Worm (Caenorhabditis elegans) whole organism, early embryonic: ENCODE data around the gene mod-1.

Experiments used
- B0310.2 ChIP-seq: sonication (generic microtip); optimal IDR thresholded peaks from 2 replicates; lab custom pipeline; 2016; ENCODE audit warnings: mild to moderate bottlenecking, missing genetic modification characterization, missing compliant biosample characterization
- F13C5.2 ChIP-seq: sonication (generic microtip); optimal IDR thresholded peaks from 2 replicates; lab custom pipeline; 2017; ENCODE audit warnings: mild to moderate bottlenecking, missing genetic modification characterization, inconsistent platforms, missing compliant biosample characterization
- aly-1 ChIP-seq: sonication (generic microtip); optimal IDR thresholded peaks from 2 replicates; lab custom pipeline; 2016; ENCODE audit warnings: missing genetic modification characterization, missing compliant biosample characterization
- ama-1 ChIP-seq: fragments of 150-350 bp; optimal IDR thresholded peaks from 2 replicates; lab custom pipeline; 2014
- ceh-13 ChIP-seq: fragments of 200-800 bp; sonication (Bioruptor generic); optimal IDR thresholded peaks from 2 replicates; lab custom pipeline; 2018; ENCODE audit warnings: mild to moderate bottlenecking, missing genetic modification characterization, missing compliant biosample characterization
- ceh-36 ChIP-seq: sonication (generic microtip); optimal IDR thresholded peaks from 2 replicates; lab custom pipeline; 2016; ENCODE audit warnings: missing genetic modification characterization, inconsistent platforms, missing compliant biosample characterization
- ets-7 ChIP-seq: sonication (generic microtip); optimal IDR thresholded peaks from 2 replicates; lab custom pipeline; 2016; ENCODE audit warnings: missing genotype, missing genetic modification characterization, missing compliant biosample characterization
- flt-1 ChIP-seq: fragments of 200-800 bp; sonication (Bioruptor generic); IDR thresholded peaks from 2 replicates; pipeline ENCODE4 v1.3.6; 2022; ENCODE audit warnings: missing genetic modification characterization, missing compliant biosample characterization
- hmbx-1 ChIP-seq: sonication (generic microtip); optimal IDR thresholded peaks from 2 replicates; lab custom pipeline; 2016; ENCODE audit warnings: mild to moderate bottlenecking, missing genetic modification characterization, missing compliant biosample characterization
- hmg-4 ChIP-seq: fragments of 200-800 bp; sonication (Bioruptor generic); optimal IDR thresholded peaks from 2 replicates; lab custom pipeline; 2018; ENCODE audit warnings: mild to moderate bottlenecking, missing genetic modification characterization, missing compliant biosample characterization
- hnd-1 ChIP-seq: sonication (generic microtip); optimal IDR thresholded peaks from 2 replicates; lab custom pipeline; 2016; ENCODE audit warnings: missing genetic modification characterization, missing compliant biosample characterization
- pes-1 ChIP-seq: fragments of 200-800 bp; sonication (Bioruptor generic); IDR thresholded peaks from 2 replicates; pipeline ENCODE4 v1.3.6; 2022; ENCODE audit warnings: missing genetic modification reagents, missing genetic modification characterization, missing compliant biosample characterization
- scrt-1 ChIP-seq: fragments of 200-800 bp; sonication (Bioruptor generic); IDR thresholded peaks from 2 replicates; pipeline ENCODE4 v1.3.6; 2022; ENCODE audit warnings: missing genetic modification characterization, missing compliant biosample characterization
- sea-1 ChIP-seq: fragments of 200-800 bp; sonication (Bioruptor generic); conservative IDR thresholded peaks from 2 replicates; pipeline ENCODE4 v1.3.6; 2022; ENCODE audit warnings: missing genetic modification characterization, missing compliant biosample characterization
- tbx-11 ChIP-seq: fragments of 200-800 bp; sonication (Bioruptor generic); IDR thresholded peaks from 2 replicates; pipeline ENCODE4 v1.3.6; 2022; ENCODE audit warnings: missing genetic modification characterization, missing compliant biosample characterization
- tbx-37 ChIP-seq: fragments of 200-800 bp; sonication (Bioruptor generic); conservative IDR thresholded peaks from 2 replicates; pipeline ENCODE4 v1.3.6; 2022; ENCODE audit warnings: missing genetic modification reagents, missing genetic modification characterization, missing compliant biosample characterization
- tra-4 ChIP-seq: sonication (generic microtip); optimal IDR thresholded peaks from 2 replicates; lab custom pipeline; 2017; ENCODE audit warnings: missing genetic modification characterization, missing compliant biosample characterization

Gene mod-1

DNA sequence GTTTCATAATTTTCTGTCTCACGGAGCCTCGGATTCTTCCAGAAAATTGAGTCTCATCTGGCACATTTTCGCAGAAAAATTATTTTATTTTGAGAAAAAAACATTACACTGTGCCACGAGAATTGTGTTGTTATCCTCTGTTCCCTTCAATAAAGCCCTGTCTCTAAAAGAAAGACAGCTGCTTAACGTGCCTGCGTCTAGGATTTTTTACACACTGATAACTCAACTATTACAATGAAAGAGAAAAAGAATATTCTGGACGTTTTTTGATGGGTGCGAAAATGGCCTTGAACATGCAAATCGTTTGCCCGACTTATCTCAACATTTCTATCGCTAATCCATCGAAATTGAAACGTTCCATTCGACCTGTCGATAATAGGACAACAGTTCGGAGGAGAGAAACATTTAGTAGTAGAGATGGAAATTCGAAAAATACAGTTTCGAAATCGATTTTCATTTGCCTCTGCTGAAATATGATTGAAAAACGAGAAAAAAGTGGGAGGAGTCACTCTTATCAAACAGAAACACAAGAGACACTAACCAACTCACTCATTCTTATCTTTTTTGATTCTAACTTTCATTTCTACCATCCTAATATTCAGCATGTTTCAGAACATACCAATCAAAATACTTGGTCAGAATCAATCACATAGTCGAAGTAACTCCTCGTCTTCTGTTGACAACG is 23.1 kb upstream of the mod-1 start:
- TF ChIP-seq pes-1 (GFP tag; lab: Robert Waterston, UW) = no peak
- no peak for TF ChIP-seq tbx-37 (GFP tag; lab: Robert Waterston, UW)
- TF ChIP-seq tbx-11 (GFP tag; lab: Robert Waterston, UW) = no peak
- TF ChIP-seq F13C5.2 (tag; lab: Kevin White, UChicago) = no peak
- no peak for TF ChIP-seq ceh-36 (tag; lab: Kevin White, UChicago)
- no peak for TF ChIP-seq B0310.2 (tag; lab: Kevin White, UChicago)
- no peak for TF ChIP-seq aly-1
- TF ChIP-seq hmg-4 = no peak
- TF ChIP-seq ets-7 (tag; lab: Kevin White, UChicago) = no peak
- TF ChIP-seq tra-4 (tag; lab: Kevin White, UChicago) = no peak
- TF ChIP-seq hmbx-1 = no peak
- TF ChIP-seq sea-1 (GFP tag; lab: Robert Waterston, UW) = no peak
- TF ChIP-seq ama-1 (lab: Kevin White, UChicago) = no peak

DNA sequence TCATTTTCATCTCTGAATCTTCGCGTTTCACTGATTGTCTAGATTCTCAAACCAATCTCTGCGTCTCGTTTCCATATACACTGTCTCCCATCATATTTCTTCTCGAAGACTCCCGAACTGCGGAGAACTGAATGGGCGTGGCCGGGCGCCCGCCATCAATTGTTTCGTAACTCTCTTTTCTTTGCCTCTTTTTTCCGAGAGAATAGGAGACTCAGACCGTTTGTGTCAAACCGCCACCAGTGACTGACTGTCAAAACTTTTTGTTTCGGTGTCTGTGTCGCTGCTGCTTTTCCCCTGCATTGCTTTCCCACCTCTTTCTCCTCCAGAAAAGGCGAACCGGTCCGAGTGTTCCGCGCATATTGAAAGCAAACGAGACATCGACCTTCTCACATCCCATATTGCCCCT is 22.3 kb upstream of the mod-1 start, which contains the start of gene unc-23:
Gene unc-23 (plus strand): TSS at position 176 of the 406 bp plus-strand sequence.
- no peak for TF ChIP-seq aly-1
- TF ChIP-seq flt-1 (GFP tag; lab: Robert Waterston, UW) = no peak
- no peak for TF ChIP-seq scrt-1 (GFP tag; lab: Robert Waterston, UW)
- TF ChIP-seq ets-7 (tag; lab: Kevin White, UChicago) = no peak
- TF ChIP-seq tbx-11 (GFP tag; lab: Robert Waterston, UW) = no peak
- no peak for TF ChIP-seq hmbx-1
- TF ChIP-seq hnd-1 (tag; lab: Kevin White, UChicago) = no peak
- TF ChIP-seq sea-1 (GFP tag; lab: Robert Waterston, UW) = no peak
- no peak for TF ChIP-seq tra-4 (tag; lab: Kevin White, UChicago)
- TF ChIP-seq pes-1 (GFP tag; lab: Robert Waterston, UW) = no peak
- TF ChIP-seq ama-1 (lab: Kevin White, UChicago) = no peak
- no peak for TF ChIP-seq B0310.2 (tag; lab: Kevin White, UChicago)
- TF ChIP-seq hmg-4 = no peak
- TF ChIP-seq F13C5.2 (tag; lab: Kevin White, UChicago) = no peak
- TF ChIP-seq ceh-36 (tag; lab: Kevin White, UChicago) = no peak
- TF ChIP-seq tbx-37 (GFP tag; lab: Robert Waterston, UW) = no peak
- no peak for TF ChIP-seq ceh-13 (GFP tag; lab: Kevin White, UChicago)

DNA sequence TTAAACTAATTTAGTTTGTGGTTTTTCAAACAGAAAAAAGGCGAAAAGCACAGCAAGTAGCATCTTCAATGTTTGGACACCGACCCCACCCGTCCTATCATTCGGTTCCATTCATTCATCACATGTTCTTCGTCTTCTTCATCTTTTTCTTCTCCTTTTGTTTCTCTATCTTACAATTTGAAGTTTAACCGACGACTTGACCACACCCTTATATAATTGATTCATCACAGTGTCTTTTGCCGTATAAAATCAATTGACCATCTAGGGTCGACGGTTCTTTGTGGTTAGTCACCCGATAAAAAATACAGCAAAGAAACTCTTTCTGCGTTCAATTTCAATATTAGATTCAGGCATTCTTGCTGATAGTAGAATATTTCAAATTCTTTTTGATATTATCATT is 21.3 kb upstream of the mod-1 start:
- no peak for TF ChIP-seq tbx-11 (GFP tag; lab: Robert Waterston, UW)
- no peak for TF ChIP-seq ceh-36 (tag; lab: Kevin White, UChicago)
- no peak for TF ChIP-seq ama-1 (lab: Kevin White, UChicago)
- no peak for TF ChIP-seq F13C5.2 (tag; lab: Kevin White, UChicago)
- TF ChIP-seq sea-1 (GFP tag; lab: Robert Waterston, UW) = no peak
- TF ChIP-seq flt-1 (GFP tag; lab: Robert Waterston, UW) = no peak
- TF ChIP-seq ceh-13 (GFP tag; lab: Kevin White, UChicago) = no peak
- TF ChIP-seq ets-7 (tag; lab: Kevin White, UChicago) = no peak
- TF ChIP-seq tra-4 (tag; lab: Kevin White, UChicago) = no peak
- no peak for TF ChIP-seq tbx-37 (GFP tag; lab: Robert Waterston, UW)
- TF ChIP-seq hmg-4 = no peak
- TF ChIP-seq pes-1 (GFP tag; lab: Robert Waterston, UW) = no peak
- TF ChIP-seq hnd-1 (tag; lab: Kevin White, UChicago) = no peak
- no peak for TF ChIP-seq scrt-1 (GFP tag; lab: Robert Waterston, UW)
- no peak for TF ChIP-seq aly-1
- TF ChIP-seq hmbx-1 = no peak
- no peak for TF ChIP-seq B0310.2 (tag; lab: Kevin White, UChicago)

DNA sequence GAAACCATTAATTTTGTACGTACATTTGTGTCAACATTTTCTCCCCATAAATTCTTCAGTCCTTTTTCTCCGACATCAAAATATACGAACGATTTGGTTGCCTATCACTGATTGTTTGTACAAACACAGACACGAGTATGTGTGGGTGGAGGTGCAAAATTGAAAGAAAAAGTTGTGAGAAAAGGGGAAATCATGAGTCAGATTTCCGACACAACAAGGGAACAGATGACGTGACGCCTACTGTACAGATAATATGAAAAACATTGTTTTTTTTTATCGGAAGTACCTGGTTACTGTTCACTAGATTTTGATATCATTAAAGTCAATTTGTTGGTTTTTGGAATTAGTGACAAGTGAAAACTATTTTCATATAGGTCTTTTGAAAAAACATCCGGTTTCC is 20.4 kb upstream of the mod-1 start:
- TF ChIP-seq B0310.2 (tag; lab: Kevin White, UChicago) (no peak), tbx-37 (GFP tag; lab: Robert Waterston, UW) (no peak)

DNA sequence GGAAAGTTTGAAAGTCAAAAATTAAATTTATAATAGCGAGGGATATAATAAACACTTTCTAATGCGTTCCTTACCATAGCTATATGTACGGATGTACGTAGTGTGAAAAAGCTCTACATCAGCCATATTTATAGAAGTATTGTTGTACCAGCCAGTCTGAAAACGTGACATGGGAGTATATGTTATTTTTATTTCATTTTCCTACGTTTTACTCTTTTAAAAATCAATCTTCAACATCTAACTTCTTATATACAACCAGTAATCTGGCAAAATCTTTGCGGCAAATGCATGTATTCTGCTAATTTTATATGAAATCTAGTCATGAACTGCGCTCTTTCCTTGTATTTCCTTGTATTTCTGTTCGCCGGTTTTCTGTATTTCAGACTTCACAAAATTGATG is 18.5 kb upstream of the mod-1 start, which contains the start of gene H14N18.2:
Gene H14N18.2 (plus strand): TSS at position 301 of the 400 bp plus-strand sequence.
- no peak for TF ChIP-seq aly-1
- TF ChIP-seq sea-1 (GFP tag; lab: Robert Waterston, UW) = no peak
- TF ChIP-seq hmbx-1 = no peak

DNA sequence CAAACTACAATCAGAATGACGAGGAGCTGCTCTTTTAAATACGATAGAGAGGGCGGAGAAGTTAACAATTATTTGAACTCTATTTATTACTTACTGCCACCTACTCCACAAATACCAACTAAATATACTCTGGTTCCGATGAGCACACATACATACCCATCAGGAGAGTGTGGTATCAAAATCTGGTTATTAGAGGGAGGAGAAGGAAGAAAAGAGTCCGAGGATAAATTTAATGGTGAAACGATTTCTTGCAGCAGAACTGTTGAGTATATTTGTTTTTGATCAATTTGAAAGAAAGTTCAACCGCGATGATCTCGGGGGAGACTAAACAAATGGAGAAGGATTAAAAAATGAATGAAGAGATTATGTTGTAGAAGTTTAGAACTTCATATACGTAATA is 15.1 kb upstream of the mod-1 start, which contains the start of gene H14N18.4:
Gene H14N18.4 (minus strand): TSS at position 12 of the 400 bp plus-strand sequence.
- TF ChIP-seq pes-1 (GFP tag; lab: Robert Waterston, UW) (no peak), sea-1 (GFP tag; lab: Robert Waterston, UW) (no peak), ceh-13 (GFP tag; lab: Kevin White, UChicago) (no peak), F13C5.2 (tag; lab: Kevin White, UChicago) (no peak), hmbx-1 (no peak), ceh-36 (tag; lab: Kevin White, UChicago) (no peak), tbx-11 (GFP tag; lab: Robert Waterston, UW) (no peak), hmg-4 (no peak), tra-4 (tag; lab: Kevin White, UChicago) (no peak), hnd-1 (tag; lab: Kevin White, UChicago) (no peak), scrt-1 (GFP tag; lab: Robert Waterston, UW) (no peak), B0310.2 (tag; lab: Kevin White, UChicago) (no peak), tbx-37 (GFP tag; lab: Robert Waterston, UW) (no peak), flt-1 (GFP tag; lab: Robert Waterston, UW) (no peak), ets-7 (tag; lab: Kevin White, UChicago) (no peak), aly-1 (no peak), ama-1 (lab: Kevin White, UChicago) (no peak)

DNA sequence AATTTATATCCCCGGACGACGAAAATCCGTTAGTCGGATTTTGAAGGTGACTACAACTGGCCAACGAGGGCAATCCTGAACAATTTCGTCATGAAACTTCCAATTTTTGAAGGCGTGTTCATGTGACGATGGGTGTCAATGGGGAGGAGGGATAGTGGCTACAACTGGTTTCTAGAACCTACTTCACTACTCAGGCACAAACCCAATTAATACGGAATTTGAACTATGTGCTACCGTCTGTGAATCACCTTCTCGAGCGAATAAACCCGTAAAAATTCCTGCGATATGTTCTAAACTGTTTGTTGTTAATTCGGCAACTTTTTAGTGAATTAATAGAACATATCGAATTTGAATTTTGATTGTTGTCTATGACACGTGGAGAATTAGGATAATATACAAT is 13.9 kb upstream of the mod-1 start:
- TF ChIP-seq flt-1 (GFP tag; lab: Robert Waterston, UW) (no peak), tra-4 (tag; lab: Kevin White, UChicago) (no peak), ama-1 (lab: Kevin White, UChicago) (no peak)
